Worm (Caenorhabditis elegans) whole organism, L4/young adult: ENCODE data around the gene C05D11.5.

Experiments used
- W03F9.2 ChIP-seq: fragments of 150-350 bp; optimal IDR thresholded peaks from 2 replicates; lab custom pipeline; 2014; ENCODE audit warnings: missing biosample characterization, missing genetic modification characterization
- him-1 ChIP-seq: sonication (generic microtip); optimal IDR thresholded peaks from 2 replicates; lab custom pipeline; 2016; ENCODE audit warnings: missing genotype, missing genetic modification reagents, missing genetic modification characterization, missing compliant biosample characterization

DNA sequence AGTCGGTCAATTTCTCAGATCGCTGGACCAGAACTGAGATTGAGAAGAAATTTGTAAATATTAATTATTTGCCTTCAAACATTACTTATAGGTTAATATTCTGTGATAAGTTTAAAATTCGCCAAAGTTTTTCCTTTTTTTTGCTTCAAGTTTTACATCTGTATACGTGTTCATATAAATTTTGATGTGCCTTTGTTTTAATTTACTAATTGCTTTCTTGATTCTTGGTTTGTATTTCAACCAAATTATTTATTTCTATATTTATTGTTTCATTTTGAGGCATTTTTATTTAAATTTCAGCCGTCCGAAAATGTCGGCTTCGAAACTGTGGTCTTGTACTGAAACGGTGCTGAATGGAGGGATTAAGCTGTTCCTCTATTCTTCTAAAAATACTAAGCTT is 24.5 kb upstream of the C05D11.5 start, which contains the start of gene C05D11.1:
- TF ChIP-seq him-1 (tag; lab: Kevin White, UChicago) (no peak), W03F9.2 (no peak)
